Worm (Caenorhabditis elegans) whole organism, midembryonic: ENCODE measurements around the gene T09B9.4.
A peak's percentile ranks its signal among the peaks of the same experiment; 100 is the strongest.

Experiments
- T22C8.4 ChIP-seq: fragments of 200-800 bp; sonication (Bioruptor generic); IDR thresholded peaks from 2 replicates; pipeline ENCODE4 v1.3.6; 2022; ENCODE audit warnings: missing genetic modification characterization, missing compliant biosample characterization
- cog-1 ChIP-seq: sonication (generic microtip); optimal IDR thresholded peaks from 2 replicates; lab custom pipeline; 2016; ENCODE audit warnings: missing genetic modification characterization, missing compliant biosample characterization
- flt-1 ChIP-seq: fragments of 200-800 bp; sonication (Bioruptor generic); IDR thresholded peaks from 2 replicates; pipeline ENCODE4 v1.3.6; 2022; ENCODE audit warnings: missing genetic modification characterization, missing compliant biosample characterization
- klf-2 ChIP-seq: fragments of 200-800 bp; sonication (Bioruptor generic); conservative IDR thresholded peaks from 2 replicates; pipeline ENCODE4 v1.3.6; 2022; ENCODE audit warnings: missing genetic modification reagents, missing genetic modification characterization, missing compliant biosample characterization
- med-1 ChIP-seq: sonication (generic microtip); optimal IDR thresholded peaks from 2 replicates; lab custom pipeline; 2017; ENCODE audit warnings: missing genetic modification characterization, mild to moderate bottlenecking, missing compliant biosample characterization, antibody characterized with exemption, missing genetic modification reagents; ENCODE audit not compliant: insufficient read depth
- ref-1 ChIP-seq: fragments of 200-800 bp; sonication (Bioruptor generic); conservative IDR thresholded peaks from 2 replicates; pipeline ENCODE4 v1.3.6; 2022; ENCODE audit warnings: missing genetic modification reagents, missing genetic modification characterization, missing compliant biosample characterization
- tab-1 ChIP-seq: fragments of 200-800 bp; sonication (Bioruptor generic); IDR thresholded peaks from 2 replicates; pipeline ENCODE4 v1.3.6; 2022; ENCODE audit warnings: missing genetic modification characterization, missing compliant biosample characterization
- ztf-23 ChIP-seq: fragments of 200-800 bp; sonication (Bioruptor generic); IDR thresholded peaks from 2 replicates; pipeline ENCODE4 v1.3.6; 2022; ENCODE audit warnings: missing genetic modification reagents, missing genetic modification characterization, missing compliant biosample characterization
- ztf-29 ChIP-seq: fragments of 200-800 bp; sonication (Bioruptor generic); IDR thresholded peaks from 2 replicates; pipeline ENCODE4 v1.3.6; 2022; ENCODE audit warnings: missing genetic modification reagents, missing genetic modification characterization, missing compliant biosample characterization

The T09B9.4 gene

ce11 chrX:9756971-9757370 is 17.2 kb downstream of the T09B9.4 start, which contains the start of gene T09B9.1:
T09B9.1 (plus strand) TSS chrX:9757271.
- TF ChIP-seq ref-1 (GFP tag; lab: Robert Waterston, UW) (no peak), cog-1 (tag; lab: Kevin White, UChicago) (no peak)

DNA sequence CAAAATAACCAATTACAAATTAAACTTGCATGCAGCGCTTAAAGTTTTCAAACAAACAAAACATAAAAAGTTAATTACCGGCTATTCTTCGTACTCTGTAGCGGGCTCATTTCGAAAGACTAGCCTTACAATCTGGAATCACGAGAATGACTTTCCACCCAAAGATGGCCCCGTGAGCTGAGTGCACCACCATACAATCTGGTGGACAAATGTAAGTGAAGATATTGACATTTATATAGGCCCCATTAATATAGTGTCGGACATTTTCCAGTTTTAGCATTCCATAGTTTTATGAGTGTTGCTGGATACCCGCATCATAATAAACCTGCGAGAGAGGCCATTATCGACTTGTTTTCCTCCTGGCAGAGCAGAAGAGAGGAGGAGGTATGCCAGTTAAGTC is 19.6 kb downstream of the T09B9.4 start:
- TF ChIP-seq tab-1 (GFP tag; lab: Robert Waterston, UW) = no peak
- TF ChIP-seq ztf-23 (GFP tag; lab: Robert Waterston, UW) = no peak
- no peak for TF ChIP-seq T22C8.4
- TF ChIP-seq med-1 (GFP tag; lab: Kevin White, UChicago) = no peak
- no peak for TF ChIP-seq flt-1
- no peak for TF ChIP-seq klf-2 (GFP tag; lab: Robert Waterston, UW)
- TF ChIP-seq cog-1 (tag; lab: Kevin White, UChicago) = no peak
- TF ChIP-seq ztf-29 (GFP tag; lab: Robert Waterston, UW) = no peak
- no peak for TF ChIP-seq ref-1 (GFP tag; lab: Robert Waterston, UW)

ce11 chrX:9743513-9743914 is 30.6 kb downstream of the T09B9.4 start:
- peak; percentile 99 for TF ChIP-seq flt-1
- TF ChIP-seq klf-2 (GFP tag; lab: Robert Waterston, UW) = peak; percentile 99
- peak; percentile 99 for TF ChIP-seq tab-1 (GFP tag; lab: Robert Waterston, UW)
- peak; percentile 97 for TF ChIP-seq ref-1 (GFP tag; lab: Robert Waterston, UW)
- peak; percentile 98 for TF ChIP-seq ztf-29 (GFP tag; lab: Robert Waterston, UW)
- TF ChIP-seq med-1 (GFP tag; lab: Kevin White, UChicago) = peak; percentile 78
- TF ChIP-seq cog-1 (tag; lab: Kevin White, UChicago) = peak; percentile 98
- peak; percentile 98 for TF ChIP-seq T22C8.4
- TF ChIP-seq ztf-23 (GFP tag; lab: Robert Waterston, UW) = peak; percentile 98

DNA sequence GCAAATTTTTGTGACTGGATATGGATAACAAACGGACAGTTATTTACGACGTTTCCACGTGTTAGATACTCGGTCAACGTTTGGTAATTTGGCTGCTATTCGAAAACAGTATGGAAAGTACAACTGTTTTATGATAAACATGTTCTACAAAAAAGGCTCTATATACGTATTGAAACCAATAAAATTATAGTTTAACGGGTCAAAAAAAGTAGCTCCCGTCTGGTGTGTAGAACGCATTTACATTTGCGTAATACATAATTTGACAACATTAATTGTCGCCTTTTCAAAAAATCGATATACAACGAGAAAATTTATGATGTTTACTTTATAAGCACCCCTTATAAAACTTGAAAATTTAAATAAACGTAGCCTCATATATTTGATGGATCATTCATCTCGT is 32.1 kb downstream of the T09B9.4 start:
- TF ChIP-seq tab-1 (GFP tag; lab: Robert Waterston, UW) (no peak), klf-2 (GFP tag; lab: Robert Waterston, UW) (no peak), flt-1 (no peak)

- TF ChIP-seq tab-1 (GFP tag; lab: Robert Waterston, UW) = no peak
- TF ChIP-seq flt-1 = 0 out of 2 replicates have a peak, but pooled peaks have one; percentile 35
- TF ChIP-seq ztf-23 (GFP tag; lab: Robert Waterston, UW) = 0 out of 2 replicates have a peak, but pooled peaks have one; percentile 48
Measured at ce11 chrX:9737730-9738129, 36.4 kb downstream of the T09B9.4 start, which contains the start of gene F15G9.5. F15G9.5 (minus strand) TSS chrX:9737888.

DNA sequence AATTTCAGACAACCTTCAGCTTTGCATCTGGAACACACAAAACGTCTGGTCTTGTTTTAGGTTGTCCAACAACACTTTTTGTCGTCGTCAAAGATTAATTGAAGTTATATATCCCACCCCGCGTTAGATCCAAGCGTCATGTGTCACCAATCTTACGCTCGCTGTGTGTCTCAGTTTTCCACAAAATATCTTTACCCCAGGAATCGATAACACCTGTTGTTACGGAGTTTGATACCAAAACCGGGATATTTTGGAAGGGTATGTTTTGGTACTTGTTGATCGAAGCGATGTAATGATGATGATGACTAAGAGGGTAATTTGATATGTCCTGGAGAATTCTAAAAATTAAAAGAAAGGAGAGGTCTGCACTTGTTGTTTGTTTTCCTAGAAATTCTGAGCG is 38.7 kb downstream of the T09B9.4 start:
- TF ChIP-seq med-1 (GFP tag; lab: Kevin White, UChicago) (no peak), ztf-29 (GFP tag; lab: Robert Waterston, UW) (no peak), ztf-23 (GFP tag; lab: Robert Waterston, UW) (no peak), cog-1 (tag; lab: Kevin White, UChicago) (no peak), T22C8.4 (no peak), flt-1 (no peak), ref-1 (GFP tag; lab: Robert Waterston, UW) (no peak), tab-1 (GFP tag; lab: Robert Waterston, UW) (no peak), klf-2 (GFP tag; lab: Robert Waterston, UW) (no peak)
